Fruit fly (Drosophila melanogaster) whole organism, embryonic: ENCODE data around the gene ohgt.
A peak's percentile ranks its signal among the peaks of the same experiment; 100 is the strongest.

ENCODE experiments used
- CG11093 ChIP-seq: fragments of 200-800 bp; sonication (Bioruptor generic); IDR thresholded peaks from 3 replicates; pipeline ENCODE4 v1.3.6; 2022; ENCODE audit warnings: missing biosample characterization, missing genetic modification characterization
- CG13775 ChIP-seq: fragments of 200-800 bp; sonication (Bioruptor generic); optimal IDR thresholded peaks from 3 replicates; lab custom pipeline; 2017; ENCODE audit warnings: missing biosample characterization, mild to moderate bottlenecking, missing genetic modification characterization
- CG14014 ChIP-seq: fragments of 200-800 bp; sonication (Bioruptor generic); IDR thresholded peaks from 2 replicates; pipeline ENCODE4 v1.3.6; 2022; ENCODE audit warnings: missing biosample characterization, missing genetic modification characterization
- CG14667 ChIP-seq: fragments of 200-800 bp; sonication (Bioruptor generic); IDR thresholded peaks from 2 replicates; pipeline ENCODE4 v1.3.6; 2022; ENCODE audit warnings: missing biosample characterization, missing genetic modification characterization
- CG15269 ChIP-seq: fragments of 200-800 bp; sonication (Bioruptor generic); optimal IDR thresholded peaks from 2 replicates; lab custom pipeline; 2018; ENCODE audit warnings: missing biosample characterization, mild to moderate bottlenecking, missing genetic modification characterization, moderate library complexity
- CG15514 ChIP-seq: fragments of 200-800 bp; sonication (Bioruptor generic); optimal IDR thresholded peaks from 3 replicates; lab custom pipeline; 2017; ENCODE audit warnings: missing biosample characterization, missing genetic modification characterization, mild to moderate bottlenecking, moderate library complexity, missing genetic modification reagents
- CG15696 ChIP-seq: fragments of 200-800 bp; sonication (Bioruptor generic); optimal IDR thresholded peaks from 2 replicates; lab custom pipeline; 2019; ENCODE audit warnings: missing biosample characterization, mild to moderate bottlenecking, missing genetic modification characterization, moderate library complexity
- CG1603 ChIP-seq: fragments of 200-800 bp; sonication (Bioruptor generic); optimal IDR thresholded peaks from 2 replicates; lab custom pipeline; 2019; ENCODE audit warnings: missing biosample characterization, mild to moderate bottlenecking, missing genetic modification characterization, moderate library complexity
- CG17612 ChIP-seq: fragments of 200-800 bp; sonication (Bioruptor generic); IDR thresholded peaks from 2 replicates; pipeline ENCODE4 v1.3.6; 2022; ENCODE audit warnings: missing biosample characterization, missing genetic modification characterization
- CG30431 ChIP-seq: fragments of 200-800 bp; sonication (Bioruptor generic); optimal IDR thresholded peaks from 2 replicates; lab custom pipeline; 2017; ENCODE audit warnings: missing biosample characterization, missing genetic modification characterization
- CG31224 ChIP-seq: fragments of 200-800 bp; sonication (Bioruptor generic); IDR thresholded peaks from 2 replicates; pipeline ENCODE4 v1.3.6; 2022; ENCODE audit warnings: missing biosample characterization, missing genetic modification characterization
- CG3281 ChIP-seq: fragments of 200-800 bp; sonication (Bioruptor generic); optimal IDR thresholded peaks from 3 replicates; lab custom pipeline; 2017; ENCODE audit warnings: missing biosample characterization, mild to moderate bottlenecking, missing genetic modification characterization
- CG4282 ChIP-seq: fragments of 200-800 bp; sonication (Bioruptor generic); optimal IDR thresholded peaks from 2 replicates; lab custom pipeline; 2016; ENCODE audit warnings: missing biosample characterization, missing genetic modification characterization
- CG4360 ChIP-seq: fragments of 200-800 bp; sonication (Bioruptor generic); IDR thresholded peaks from 2 replicates; pipeline ENCODE4 v1.3.6; 2022; ENCODE audit warnings: missing biosample characterization, missing genetic modification characterization
- CG4707 ChIP-seq: fragments of 200-800 bp; sonication (Bioruptor generic); optimal IDR thresholded peaks from 2 replicates; lab custom pipeline; 2018; ENCODE audit warnings: missing biosample characterization, mild to moderate bottlenecking, missing genetic modification characterization, moderate library complexity
- CG6791 ChIP-seq: fragments of 200-800 bp; sonication (Bioruptor generic); IDR thresholded peaks from 3 replicates; pipeline ENCODE4 v1.3.6; 2022; ENCODE audit warnings: missing biosample characterization, missing genetic modification characterization; ENCODE audit not compliant: partially characterized antibody
- CG7839 ChIP-seq: fragments of 200-800 bp; sonication (Bioruptor generic); optimal IDR thresholded peaks from 3 replicates; lab custom pipeline; 2018; ENCODE audit warnings: missing biosample characterization, mild to moderate bottlenecking, missing genetic modification characterization, moderate library complexity
- CG8388 ChIP-seq: fragments of 200-800 bp; sonication (Bioruptor generic); optimal IDR thresholded peaks from 2 replicates; lab custom pipeline; 2019; ENCODE audit warnings: missing biosample characterization, mild to moderate bottlenecking, missing genetic modification characterization, moderate library complexity
- CG8765 ChIP-seq: fragments of 200-800 bp; sonication (Bioruptor generic); IDR thresholded peaks from 2 replicates; pipeline ENCODE4 v1.3.6; 2022; ENCODE audit warnings: missing biosample characterization, missing genetic modification characterization
- CTCF ChIP-seq: fragments of 200-800 bp; sonication (Bioruptor generic); optimal IDR thresholded peaks from 2 replicates; lab custom pipeline; 2017; ENCODE audit warnings: missing biosample characterization, mild to moderate bottlenecking, missing genetic modification characterization, moderate library complexity
- Drgx ChIP-seq: fragments of 200-800 bp; sonication (Bioruptor generic); IDR thresholded peaks from 2 replicates; pipeline ENCODE4 v1.3.6; 2022; ENCODE audit warnings: missing biosample characterization, missing genetic modification characterization
- E2f1 ChIP-seq: fragments of 200-800 bp; sonication (Bioruptor generic); IDR thresholded peaks from 2 replicates; pipeline ENCODE4 v1.3.6; 2022; ENCODE audit warnings: missing biosample characterization, missing genetic modification characterization
- Ets65A ChIP-seq: fragments of 200-800 bp; sonication (Bioruptor generic); peaks from one replicate; lab custom pipeline; 2016; ENCODE audit warnings: missing biosample characterization, missing genetic modification characterization
- HLH54F ChIP-seq: fragments of 200-800 bp; sonication (Bioruptor generic); optimal IDR thresholded peaks from 3 replicates; lab custom pipeline; 2016; ENCODE audit warnings: missing biosample characterization, missing genetic modification characterization
- Lim3 ChIP-seq: fragments of 200-800 bp; sonication (Bioruptor generic); IDR thresholded peaks from 2 replicates; pipeline ENCODE4 v1.3.6; 2022; ENCODE audit warnings: missing biosample characterization, missing genetic modification characterization
- Meics ChIP-seq: fragments of 200-800 bp; sonication (Bioruptor generic); optimal IDR thresholded peaks from 2 replicates; lab custom pipeline; 2017; ENCODE audit warnings: missing biosample characterization, mild to moderate bottlenecking, missing genetic modification characterization
- Neu2 ChIP-seq: fragments of 200-800 bp; sonication (Bioruptor generic); optimal IDR thresholded peaks from 3 replicates; lab custom pipeline; 2016; ENCODE audit warnings: missing biosample characterization, missing genetic modification characterization, borderline replicate concordance
- NfI ChIP-seq: fragments of 200-800 bp; sonication (Bioruptor generic); optimal IDR thresholded peaks from 3 replicates; lab custom pipeline; 2018; ENCODE audit warnings: missing biosample characterization, mild to moderate bottlenecking, missing genetic modification characterization, moderate library complexity
- Optix ChIP-seq: fragments of 200-800 bp; sonication (Bioruptor generic); IDR thresholded peaks from 3 replicates; pipeline ENCODE4 v1.3.6; 2022; ENCODE audit warnings: missing biosample characterization, missing genetic modification characterization
- Poxn ChIP-seq: fragments of 200-800 bp; sonication (Bioruptor generic); IDR thresholded peaks from 2 replicates; pipeline ENCODE4 v1.3.6; 2022; ENCODE audit warnings: missing biosample characterization, missing genetic modification characterization
- Sin3A ChIP-seq: fragments of >200 bp; optimal IDR thresholded peaks from 2 replicates; lab custom pipeline; 2018
- Spps ChIP-seq: fragments of 200-800 bp; sonication (Bioruptor generic); optimal IDR thresholded peaks from 2 replicates; lab custom pipeline; 2018; ENCODE audit warnings: missing biosample characterization, mild to moderate bottlenecking, missing genetic modification characterization
- Sry-δ ChIP-seq: fragments of 200-800 bp; sonication (Bioruptor generic); optimal IDR thresholded peaks from 2 replicates; lab custom pipeline; 2016; ENCODE audit warnings: missing biosample characterization, missing genetic modification characterization
- Vsx1 ChIP-seq: fragments of 200-800 bp; sonication (Bioruptor generic); optimal IDR thresholded peaks from 2 replicates; lab custom pipeline; 2017; ENCODE audit warnings: missing biosample characterization, mild to moderate bottlenecking, missing genetic modification characterization, missing genetic modification reagents
- ci ChIP-seq: fragments of 200-800 bp; sonication (Bioruptor generic); IDR thresholded peaks from 3 replicates; pipeline ENCODE4 v1.3.6; 2022; ENCODE audit warnings: missing biosample characterization, missing genetic modification characterization
- dmrt99B ChIP-seq: fragments of 200-800 bp; sonication (Bioruptor generic); optimal IDR thresholded peaks from 2 replicates; lab custom pipeline; 2018; ENCODE audit warnings: missing biosample characterization, mild to moderate bottlenecking, missing genetic modification characterization, moderate library complexity
- en ChIP-seq: fragments of 200-800 bp; sonication (Bioruptor generic); optimal IDR thresholded peaks from 2 replicates; lab custom pipeline; 2016; ENCODE audit warnings: missing biosample characterization, missing genetic modification characterization
- ftz-f1 ChIP-seq: fragments of 200-800 bp; sonication (Bioruptor generic); optimal IDR thresholded peaks from 2 replicates; lab custom pipeline; 2016; ENCODE audit warnings: missing biosample characterization, missing genetic modification characterization
- ham ChIP-seq: fragments of 200-800 bp; sonication (Bioruptor generic); IDR thresholded peaks from 2 replicates; pipeline ENCODE4 v1.3.6; 2022; ENCODE audit warnings: missing biosample characterization, missing genetic modification characterization
- ind ChIP-seq: fragments of 200-800 bp; sonication (Bioruptor generic); optimal IDR thresholded peaks from 3 replicates; lab custom pipeline; 2016; ENCODE audit warnings: missing biosample characterization, missing genetic modification characterization
- kah ChIP-seq: fragments of 200-800 bp; sonication (Bioruptor generic); optimal IDR thresholded peaks from 2 replicates; lab custom pipeline; 2018; ENCODE audit warnings: missing biosample characterization, mild to moderate bottlenecking, missing genetic modification characterization
- lab ChIP-seq: fragments of 200-800 bp; sonication (Bioruptor generic); optimal IDR thresholded peaks from 3 replicates; lab custom pipeline; 2017; ENCODE audit warnings: missing biosample characterization, missing genetic modification characterization, mild to moderate bottlenecking, moderate library complexity, missing genetic modification reagents
- lbe ChIP-seq: fragments of 200-800 bp; sonication (Bioruptor generic); optimal IDR thresholded peaks from 2 replicates; lab custom pipeline; 2016; ENCODE audit warnings: missing biosample characterization, mild to moderate bottlenecking, missing genetic modification characterization
- lov ChIP-seq, 2 experiments: fragments of 200-800 bp in 1 of 2; fragments of >200 bp in 1 of 2; sonication (Bioruptor generic) in 1 of 2; IDR thresholded peaks in 1 of 2; optimal IDR thresholded peaks in 1 of 2; 2 replicates in 1 of 2; 3 replicates in 1 of 2; pipeline versions ENCODE4 v1.3.6 to Lab custom; 2017 to 2022; ENCODE audit warnings: missing biosample characterization in 1 of 2, missing genetic modification characterization in 1 of 2
- nerfin-1 ChIP-seq: fragments of 200-800 bp; sonication (Bioruptor generic); optimal IDR thresholded peaks from 3 replicates; lab custom pipeline; 2019; ENCODE audit warnings: missing biosample characterization, mild to moderate bottlenecking, missing genetic modification characterization, moderate library complexity
- nerfin-2 ChIP-seq: fragments of 200-800 bp; sonication (Bioruptor generic); IDR thresholded peaks from 2 replicates; pipeline ENCODE4 v1.3.6; 2022; ENCODE audit warnings: missing biosample characterization, missing genetic modification characterization; ENCODE audit not compliant: partially characterized antibody
- sqz ChIP-seq: fragments of 200-800 bp; sonication (Bioruptor generic); optimal IDR thresholded peaks from 3 replicates; lab custom pipeline; 2018; ENCODE audit warnings: missing biosample characterization, mild to moderate bottlenecking, missing genetic modification characterization
- ssp ChIP-seq: fragments of 200-800 bp; sonication (Bioruptor generic); IDR thresholded peaks from 2 replicates; pipeline ENCODE4 v1.3.6; 2022; ENCODE audit warnings: missing biosample characterization, missing genetic modification characterization
- tna ChIP-seq: fragments of 200-800 bp; sonication (Bioruptor generic); IDR thresholded peaks from 2 replicates; pipeline ENCODE4 v1.3.6; 2022; ENCODE audit warnings: missing biosample characterization, missing genetic modification characterization; ENCODE audit not compliant: partially characterized antibody
- trh ChIP-seq: fragments of 200-800 bp; sonication (Bioruptor generic); optimal IDR thresholded peaks from 2 replicates; lab custom pipeline; 2016; ENCODE audit warnings: missing biosample characterization, missing genetic modification characterization
- usp ChIP-seq: fragments of >200 bp; optimal IDR thresholded peaks from 2 replicates; lab custom pipeline; 2017; ENCODE audit warnings: missing biosample characterization, missing genetic modification characterization
- yki ChIP-seq: fragments of >200 bp; optimal IDR thresholded peaks from 3 replicates; lab custom pipeline; 2018
- zfh1 ChIP-seq: fragments of 200-800 bp; sonication (Bioruptor generic); IDR thresholded peaks from 3 replicates; pipeline ENCODE4 v1.3.6; 2022; ENCODE audit warnings: missing biosample characterization, missing genetic modification characterization

ohgt gene

dm6 chr3R:10053559-10053958 is 4.6 kb downstream of the ohgt start (continued):
- TF ChIP-seq CG6791 (GFP tag; lab: Robert Waterston, UW) (no peak), CG30431 (no peak), en (GFP tag; lab: Kevin White, UChicago) (no peak), CG15696 (tag; lab: Kevin White, UChicago) (no peak), CG15514 (GFP tag; lab: Kevin White, UChicago) (peak; percentile 21), usp (no peak), HLH54F (GFP tag; lab: Kevin White, UChicago) (no peak), CG15269 (tag; lab: Kevin White, UChicago) (no peak), ci (GFP tag; lab: Robert Waterston, UW) (0 out of 3 replicates have a peak, but pooled peaks have one; percentile 32), lab (GFP tag; lab: Kevin White, UChicago) (peak; percentile 56), Spps (tag; lab: Kevin White, UChicago) (no peak), zfh1 (no peak), Sin3A (lab: Kevin White, UChicago) (no peak), CG3281 (GFP tag; lab: Kevin White, UChicago) (peak; percentile 43), CG11093 (no peak), sqz (no peak), Drgx (GFP tag; lab: Robert Waterston, UW) (no peak), trh (GFP tag; lab: Kevin White, UChicago) (no peak), CG8388 (GFP tag; lab: Kevin White, UChicago) (no peak), CG14667 (GFP tag; lab: Robert Waterston, UW) (no peak), CG1603 (tag; lab: Kevin White, UChicago) (peak; percentile 34), CG17612 (GFP tag; lab: Robert Waterston, UW) (no peak), kah (GFP tag; lab: Kevin White, UChicago) (no peak), CG4282 (GFP tag; lab: Kevin White, UChicago) (no peak), CG8765 (GFP tag; lab: Robert Waterston, UW) (no peak), Optix (GFP tag; lab: Robert Waterston, UW) (no peak), ftz-f1 (no peak), Sry-δ (GFP tag; lab: Kevin White, UChicago) (no peak), CG7839 (tag; lab: Kevin White, UChicago) (peak; percentile 21), tna (GFP tag; lab: Robert Waterston, UW) (no peak), lbe (GFP tag; lab: Kevin White, UChicago) (no peak), CG31224 (no peak), Vsx1 (GFP tag; lab: Kevin White, UChicago) (peak; percentile 53), NfI (GFP tag; lab: Kevin White, UChicago) (peak; percentile 45), Poxn (no peak), lov (optimal IDR thresholded peaks at IDR 0.05; lab: Kevin White, UChicago) (no peak), lov (GFP tag; IDR thresholded peaks at IDR 0.05; lab: Robert Waterston, UW) (no peak), CG14014 (no peak), nerfin-1 (no peak), E2f1 (GFP tag; lab: Robert Waterston, UW) (no peak), Meics (GFP tag; lab: Kevin White, UChicago) (peak; percentile 44), ind (no peak), Lim3 (GFP tag; lab: Robert Waterston, UW) (no peak), nerfin-2 (GFP tag; lab: Robert Waterston, UW) (no peak), Ets65A (GFP tag; lab: Kevin White, UChicago) (peak; percentile 8), CG4707 (GFP tag; lab: Kevin White, UChicago) (no peak), ssp (GFP tag; lab: Robert Waterston, UW) (peak; percentile 59), CTCF (peak; percentile 0), CG13775 (GFP tag; lab: Kevin White, UChicago) (no peak), CG4360 (no peak), dmrt99B (tag; lab: Kevin White, UChicago) (no peak), yki (lab: Kevin White, UChicago) (no peak), ham (GFP tag; lab: Robert Waterston, UW) (no peak), Neu2 (GFP tag; lab: Kevin White, UChicago) (no peak)
